Worm (Caenorhabditis elegans): ENCODE data around the gene srx-101.

DNA sequence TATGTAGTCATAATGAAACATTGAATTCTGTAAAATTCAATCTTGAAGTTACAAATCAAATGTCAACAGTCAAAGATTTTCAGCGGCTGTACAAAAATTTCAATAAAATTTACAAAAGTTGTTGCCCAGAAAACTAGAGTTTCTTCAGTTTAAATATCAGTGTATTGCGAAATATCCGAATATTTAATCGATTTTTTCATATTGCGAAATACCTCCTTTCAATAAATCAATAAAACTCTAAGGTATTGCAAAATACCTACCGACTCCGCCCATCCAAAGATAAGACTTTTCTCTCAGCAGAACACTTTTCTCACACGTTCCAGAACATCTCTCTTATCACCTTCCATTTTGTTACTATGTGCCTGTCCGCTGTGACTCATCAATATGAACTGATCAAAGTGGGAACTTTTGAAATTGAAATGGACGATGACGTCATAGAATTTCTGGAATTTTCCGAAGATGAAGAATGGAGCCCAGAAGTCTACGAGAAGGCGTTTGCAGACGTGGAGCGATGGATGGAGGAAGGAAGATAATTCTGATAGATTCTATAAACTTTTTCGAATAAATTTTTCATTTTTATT, 6.0 kb downstream of the srx-101 start:
- TF ChIP-seq ref-1 (GFP tag; conservative IDR thresholded peaks at IDR 0.05) (no peak), flt-1 (GFP tag; IDR thresholded peaks at IDR 0.05) (no peak), tab-1 (GFP tag; IDR thresholded peaks at IDR 0.05) (no peak), ztf-29 (GFP tag; IDR thresholded peaks at IDR 0.05) (no peak), T22C8.4 (GFP tag; IDR thresholded peaks at IDR 0.05) (no peak), cog-1 (tag; optimal IDR thresholded peaks at IDR 0.05) (no peak), ztf-23 (GFP tag; IDR thresholded peaks at IDR 0.05) (no peak), klf-2 (GFP tag; conservative IDR thresholded peaks at IDR 0.05) (no peak)
